Fruit fly (Drosophila melanogaster) whole organism, embryonic: ENCODE data around the gene CG17470.

Source experiments
- Atf-2 ChIP-seq: fragments of 200-800 bp; sonication (Bioruptor generic); optimal IDR thresholded peaks from 2 replicates; lab custom pipeline; 2016; ENCODE audit warnings: missing biosample characterization, missing genetic modification characterization
- Awh ChIP-seq: fragments of 200-800 bp; sonication (Bioruptor generic); IDR thresholded peaks from 2 replicates; pipeline ENCODE4, ENCODE4 v1.3.6; 2022; ENCODE audit warnings: missing biosample characterization, missing genetic modification characterization
- Bdp1 ChIP-seq: fragments of 200-800 bp; sonication (Bioruptor generic); optimal IDR thresholded peaks from 3 replicates; lab custom pipeline; 2016; ENCODE audit warnings: missing biosample characterization, missing genetic modification characterization
- CG10147 ChIP-seq: fragments of 200-800 bp; sonication (Bioruptor generic); optimal IDR thresholded peaks from 2 replicates; lab custom pipeline; 2019; ENCODE audit warnings: missing biosample characterization, mild to moderate bottlenecking, missing genetic modification characterization, moderate library complexity
- CG10366 ChIP-seq: fragments of 200-800 bp; sonication (Bioruptor generic); IDR thresholded peaks from 2 replicates; pipeline ENCODE4 v1.3.6; 2022; ENCODE audit warnings: missing biosample characterization, missing genetic modification characterization
- CG10654 ChIP-seq: fragments of 200-800 bp; sonication (Bioruptor generic); optimal IDR thresholded peaks from 2 replicates; lab custom pipeline; 2016; ENCODE audit warnings: missing biosample characterization, missing genetic modification characterization
- CG10979 ChIP-seq: fragments of 200-800 bp; sonication (Bioruptor generic); optimal IDR thresholded peaks from 2 replicates; lab custom pipeline; 2018; ENCODE audit warnings: missing biosample characterization, mild to moderate bottlenecking, missing genetic modification characterization, moderate library complexity
- CG12104 ChIP-seq: fragments of 200-800 bp; sonication (Bioruptor generic); optimal IDR thresholded peaks from 3 replicates; lab custom pipeline; 2016; ENCODE audit warnings: missing biosample characterization, missing genetic modification characterization
- CG12942 ChIP-seq: fragments of 200-800 bp; sonication (Bioruptor generic); optimal IDR thresholded peaks from 3 replicates; lab custom pipeline; 2016; ENCODE audit warnings: missing biosample characterization, missing genetic modification characterization
- CG13424 ChIP-seq: fragments of 200-800 bp; sonication (Bioruptor generic); optimal IDR thresholded peaks from 2 replicates; lab custom pipeline; 2019; ENCODE audit warnings: missing biosample characterization, mild to moderate bottlenecking, missing genetic modification characterization, moderate library complexity
- CG13775 ChIP-seq: fragments of 200-800 bp; sonication (Bioruptor generic); optimal IDR thresholded peaks from 3 replicates; lab custom pipeline; 2017; ENCODE audit warnings: missing biosample characterization, mild to moderate bottlenecking, missing genetic modification characterization
- CG14441 ChIP-seq: fragments of 200-800 bp; sonication (Bioruptor generic); IDR thresholded peaks from 2 replicates; pipeline ENCODE4 v1.3.6; 2022; ENCODE audit warnings: missing biosample characterization, missing genetic modification characterization
- CG16779 ChIP-seq: fragments of 200-800 bp; sonication (Bioruptor generic); IDR thresholded peaks from 2 replicates; pipeline ENCODE4 v1.3.6; 2022; ENCODE audit warnings: missing biosample characterization, missing genetic modification characterization
- CG17328 ChIP-seq: fragments of 200-800 bp; sonication (Bioruptor generic); IDR thresholded peaks from 2 replicates; pipeline ENCODE4 v1.3.6; 2022; ENCODE audit warnings: missing biosample characterization, missing genetic modification characterization
- CG2116 ChIP-seq: fragments of 200-800 bp; sonication (Bioruptor generic); optimal IDR thresholded peaks from 3 replicates; lab custom pipeline; 2018; ENCODE audit warnings: missing biosample characterization, mild to moderate bottlenecking, missing genetic modification characterization
- CG2712 ChIP-seq: fragments of 200-800 bp; optimal IDR thresholded peaks from 3 replicates; lab custom pipeline; 2019; ENCODE audit warnings: missing biosample characterization, mild to moderate bottlenecking, missing genetic modification characterization, moderate library complexity
- CG32532 ChIP-seq: fragments of 200-800 bp; sonication (Bioruptor generic); IDR thresholded peaks from 2 replicates; pipeline ENCODE4 v1.3.6; 2022; ENCODE audit warnings: missing biosample characterization, missing genetic modification characterization
- CG4360 ChIP-seq: fragments of 200-800 bp; sonication (Bioruptor generic); IDR thresholded peaks from 2 replicates; pipeline ENCODE4 v1.3.6; 2022; ENCODE audit warnings: missing biosample characterization, missing genetic modification characterization
- CG4820 ChIP-seq: fragments of 200-800 bp; sonication (Bioruptor generic); optimal IDR thresholded peaks from 3 replicates; lab custom pipeline; 2016; ENCODE audit warnings: missing biosample characterization, missing genetic modification characterization
- CG6254 ChIP-seq: fragments of 200-800 bp; sonication (Bioruptor generic); optimal IDR thresholded peaks from 3 replicates; lab custom pipeline; 2017; ENCODE audit warnings: mild to moderate bottlenecking, missing biosample characterization, missing genetic modification reagents, missing genetic modification characterization
- CG6791 ChIP-seq: fragments of 200-800 bp; sonication (Bioruptor generic); IDR thresholded peaks from 3 replicates; pipeline ENCODE4 v1.3.6; 2022; ENCODE audit warnings: missing biosample characterization, missing genetic modification characterization; ENCODE audit not compliant: partially characterized antibody
- CG8089 ChIP-seq: fragments of 200-800 bp; sonication (Bioruptor generic); optimal IDR thresholded peaks from 3 replicates; lab custom pipeline; 2016; ENCODE audit warnings: missing biosample characterization, missing genetic modification characterization
- CG9727 ChIP-seq: fragments of 200-800 bp; sonication (Bioruptor generic); optimal IDR thresholded peaks from 3 replicates; lab custom pipeline; 2017; ENCODE audit warnings: missing biosample characterization, mild to moderate bottlenecking, missing genetic modification characterization
- CG9932 ChIP-seq: fragments of 200-800 bp; sonication (Bioruptor generic); IDR thresholded peaks from 2 replicates; pipeline ENCODE4 v1.3.6; 2022; ENCODE audit warnings: missing biosample characterization, missing genetic modification characterization
- Chrac-16 ChIP-seq: fragments of 200-800 bp; sonication (Bioruptor generic); optimal IDR thresholded peaks from 3 replicates; lab custom pipeline; 2016; ENCODE audit warnings: missing biosample characterization, missing genetic modification characterization
- CrebB ChIP-seq: fragments of 200-800 bp; sonication (Bioruptor generic); optimal IDR thresholded peaks from 3 replicates; lab custom pipeline; 2018; ENCODE audit warnings: missing biosample characterization, mild to moderate bottlenecking, missing genetic modification characterization
- Deaf1 ChIP-seq: fragments of 200-800 bp; optimal IDR thresholded peaks from 3 replicates; lab custom pipeline; 2019; ENCODE audit warnings: missing biosample characterization, mild to moderate bottlenecking, missing genetic modification characterization, moderate library complexity
- Dip2 ChIP-seq: fragments of 200-800 bp; sonication (Bioruptor generic); IDR thresholded peaks from 2 replicates; pipeline ENCODE4 v1.3.6; 2022; ENCODE audit warnings: missing biosample characterization, missing genetic modification characterization
- Ets65A ChIP-seq: fragments of 200-800 bp; sonication (Bioruptor generic); peaks from one replicate; lab custom pipeline; 2016; ENCODE audit warnings: missing biosample characterization, missing genetic modification characterization
- Ets97D ChIP-seq: fragments of 200-800 bp; sonication (Bioruptor generic); optimal IDR thresholded peaks from 3 replicates; lab custom pipeline; 2016; ENCODE audit warnings: missing biosample characterization, missing genetic modification characterization
- Fer1 ChIP-seq: fragments of 200-800 bp; sonication (Bioruptor generic); optimal IDR thresholded peaks from 2 replicates; lab custom pipeline; 2017; ENCODE audit warnings: missing biosample characterization, mild to moderate bottlenecking, missing genetic modification characterization
- Gug ChIP-seq: fragments of 200-800 bp; sonication (Bioruptor generic); IDR thresholded peaks from 4 replicates; pipeline ENCODE4 v1.3.6; 2022; ENCODE audit warnings: missing biosample characterization, missing genetic modification characterization
- Hr3 ChIP-seq: fragments of 200-800 bp; sonication (Bioruptor generic); optimal IDR thresholded peaks from 3 replicates; lab custom pipeline; 2016; ENCODE audit warnings: missing biosample characterization, missing genetic modification characterization
- Optix ChIP-seq: fragments of 200-800 bp; sonication (Bioruptor generic); IDR thresholded peaks from 3 replicates; pipeline ENCODE4 v1.3.6; 2022; ENCODE audit warnings: missing biosample characterization, missing genetic modification characterization
- Six4 ChIP-seq: fragments of 200-800 bp; sonication (Bioruptor generic); optimal IDR thresholded peaks from 2 replicates; lab custom pipeline; 2016; ENCODE audit warnings: missing biosample characterization, missing genetic modification characterization
- Ssrp ChIP-seq: fragments of 200-800 bp; sonication (Bioruptor generic); optimal IDR thresholded peaks from 2 replicates; lab custom pipeline; 2018; ENCODE audit warnings: missing biosample characterization, mild to moderate bottlenecking, missing genetic modification characterization, moderate library complexity
- amos ChIP-seq: fragments of 200-800 bp; sonication (Bioruptor generic); IDR thresholded peaks from 2 replicates; pipeline ENCODE4 v1.3.6; 2022; ENCODE audit warnings: missing biosample characterization, missing genetic modification characterization; ENCODE audit not compliant: partially characterized antibody
- da ChIP-seq: fragments of 200-800 bp; sonication (Bioruptor generic); optimal IDR thresholded peaks from 2 replicates; lab custom pipeline; 2016; ENCODE audit warnings: missing biosample characterization, missing genetic modification characterization
- emc ChIP-seq: fragments of 200-800 bp; sonication (Bioruptor generic); optimal IDR thresholded peaks from 2 replicates; lab custom pipeline; 2016; ENCODE audit warnings: missing biosample characterization, missing genetic modification characterization
- fd3F ChIP-seq: fragments of 200-800 bp; sonication (Bioruptor generic); optimal IDR thresholded peaks from 2 replicates; lab custom pipeline; 2018; ENCODE audit warnings: missing biosample characterization, mild to moderate bottlenecking, missing genetic modification characterization, moderate library complexity
- grau ChIP-seq: fragments of 200-800 bp; optimal IDR thresholded peaks from 3 replicates; lab custom pipeline; 2019; ENCODE audit warnings: missing biosample characterization, mild to moderate bottlenecking, missing genetic modification characterization, moderate library complexity
- gro ChIP-seq: fragments of 200-800 bp; sonication (Bioruptor generic); optimal IDR thresholded peaks from 2 replicates; lab custom pipeline; 2016; ENCODE audit warnings: missing biosample characterization, missing genetic modification characterization
- ind ChIP-seq: fragments of 200-800 bp; sonication (Bioruptor generic); optimal IDR thresholded peaks from 3 replicates; lab custom pipeline; 2016; ENCODE audit warnings: missing biosample characterization, missing genetic modification characterization
- knrl ChIP-seq: fragments of 200-800 bp; sonication (Bioruptor generic); IDR thresholded peaks from 3 replicates; pipeline ENCODE4 v1.3.6; 2022; ENCODE audit warnings: missing biosample characterization, missing genetic modification characterization; ENCODE audit not compliant: partially characterized antibody
- nmo ChIP-seq: fragments of 200-800 bp; sonication (Bioruptor generic); optimal IDR thresholded peaks from 2 replicates; lab custom pipeline; 2018; ENCODE audit warnings: missing biosample characterization, mild to moderate bottlenecking, missing genetic modification characterization, moderate library complexity
- pho ChIP-seq: fragments of 200-800 bp; sonication (Bioruptor generic); optimal IDR thresholded peaks from 2 replicates; lab custom pipeline; 2016; ENCODE audit warnings: missing biosample characterization, missing genetic modification characterization
- pum ChIP-seq: fragments of 200-800 bp; sonication (Bioruptor generic); optimal IDR thresholded peaks from 2 replicates; lab custom pipeline; 2016; ENCODE audit warnings: missing biosample characterization, missing genetic modification characterization
- sima ChIP-seq: fragments of 200-800 bp; sonication (Bioruptor generic); optimal IDR thresholded peaks from 2 replicates; lab custom pipeline; 2016; ENCODE audit warnings: missing biosample characterization, missing genetic modification characterization
- sisA ChIP-seq: fragments of 200-800 bp; sonication (Bioruptor generic); IDR thresholded peaks from 2 replicates; pipeline ENCODE4 v1.3.6; 2022; ENCODE audit warnings: missing biosample characterization, missing genetic modification characterization
- tup ChIP-seq: fragments of 200-800 bp; sonication (Bioruptor generic); optimal IDR thresholded peaks from 2 replicates; lab custom pipeline; 2016; ENCODE audit warnings: missing biosample characterization, mild to moderate bottlenecking, missing genetic modification characterization, moderate library complexity
- zfh2 ChIP-seq: fragments of 200-800 bp; sonication (Bioruptor generic); optimal IDR thresholded peaks from 2 replicates; lab custom pipeline; 2016; ENCODE audit warnings: missing biosample characterization, missing genetic modification characterization

Gene CG17470

DNA sequence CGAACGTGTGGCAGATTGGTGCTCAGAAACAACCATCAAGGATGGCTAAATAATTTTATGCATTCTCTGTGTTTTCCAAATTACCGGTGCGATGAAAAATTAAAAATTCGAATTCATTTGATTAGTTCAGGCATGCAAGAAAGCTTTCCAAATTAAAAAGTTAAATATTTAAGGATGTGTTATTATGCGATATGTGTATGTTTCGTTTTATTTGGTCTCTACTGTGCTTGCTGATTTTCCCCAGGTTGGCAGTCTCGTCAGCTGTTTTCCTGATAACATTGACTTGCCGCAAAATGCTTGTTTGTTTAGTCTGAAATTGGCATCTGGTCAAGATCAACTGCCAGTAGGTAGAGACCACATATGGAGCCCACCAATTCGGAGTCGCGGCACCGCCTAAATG lies 6.8 kb upstream of the CG17470 start, which contains the start of gene CG2611 (continued):
- 0 out of 3 replicates have a peak, but pooled peaks have one; percentile 7 for TF ChIP-seq Optix (GFP tag; lab: Robert Waterston, UW)
- peak; percentile 46 for TF ChIP-seq zfh2 (GFP tag; lab: Kevin White, UChicago)
- peak; percentile 47 for TF ChIP-seq Atf-2 (GFP tag; lab: Kevin White, UChicago)
- peak; percentile 30 for TF ChIP-seq CG10979 (tag; lab: Kevin White, UChicago)
- peak; percentile 5 for TF ChIP-seq CG12104 (GFP tag; lab: Kevin White, UChicago)
- TF ChIP-seq fd3F (GFP tag; lab: Kevin White, UChicago), result peak; percentile 15
- TF ChIP-seq gro (GFP tag; lab: Kevin White, UChicago), result no peak
- TF ChIP-seq CG2712 (tag; lab: Kevin White, UChicago), result peak; percentile 57
- peak; percentile 37 for TF ChIP-seq CG13775 (GFP tag; lab: Kevin White, UChicago)
- no peak for TF ChIP-seq Deaf1
- peak; percentile 44 for TF ChIP-seq CG10654
- peak; percentile 35; the same call in 1 of the 2 replicates for TF ChIP-seq Awh (GFP tag; lab: Robert Waterston, UW)
- peak; percentile 60 for TF ChIP-seq Chrac-16
- TF ChIP-seq CG12942 (GFP tag; lab: Kevin White, UChicago), result peak; percentile 50
- TF ChIP-seq CG6254 (GFP tag; lab: Kevin White, UChicago), result no peak
- TF ChIP-seq sisA (GFP tag; lab: Robert Waterston, UW), result peak; percentile 52
- TF ChIP-seq nmo (GFP tag; lab: Kevin White, UChicago), result peak; percentile 55
- TF ChIP-seq Ssrp (tag; lab: Kevin White, UChicago), result peak; percentile 42
- TF ChIP-seq CG17328 (GFP tag; lab: Robert Waterston, UW), result peak; percentile 52
- peak; percentile 67 for TF ChIP-seq CG14441 (GFP tag; lab: Robert Waterston, UW)
- TF ChIP-seq Bdp1 (GFP tag; lab: Kevin White, UChicago), result peak; percentile 45
- TF ChIP-seq Six4 (GFP tag; lab: Kevin White, UChicago), result peak; percentile 28
- peak; percentile 20 for TF ChIP-seq pho
- peak; percentile 32 for TF ChIP-seq CG10147 (GFP tag; lab: Kevin White, UChicago)
- TF ChIP-seq CG32532 (GFP tag; lab: Robert Waterston, UW), result peak; percentile 60
- TF ChIP-seq CG9727 (GFP tag; lab: Kevin White, UChicago), result peak; percentile 8
- TF ChIP-seq CG10366 (GFP tag; lab: Robert Waterston, UW), result peak; percentile 50; the same call in 1 of the 2 replicates
- TF ChIP-seq Gug, result peak; percentile 45; the same call in 1 of the 4 replicates
- peak; percentile 19 for TF ChIP-seq CG2116 (GFP tag; lab: Kevin White, UChicago)
- TF ChIP-seq tup, result peak; percentile 19
- no peak for TF ChIP-seq CG16779 (GFP tag; lab: Robert Waterston, UW)
- peak; percentile 38 for TF ChIP-seq Fer1 (GFP tag; lab: Kevin White, UChicago)
- TF ChIP-seq CG13424, result peak; percentile 44
- peak; percentile 9 for TF ChIP-seq CrebB
- peak; percentile 37 for TF ChIP-seq CG4820 (GFP tag; lab: Kevin White, UChicago)
- TF ChIP-seq CG4360 (GFP tag; lab: Robert Waterston, UW), result 0 out of 2 replicates have a peak, but pooled peaks have one; percentile 9
- no peak for TF ChIP-seq emc (GFP tag; lab: Kevin White, UChicago)
- TF ChIP-seq amos (GFP tag; lab: Robert Waterston, UW), result 0 out of 2 replicates have a peak, but pooled peaks have one; percentile 22
- TF ChIP-seq knrl (GFP tag; lab: Robert Waterston, UW), result 0 out of 3 replicates have a peak, but pooled peaks have one; percentile 34
- TF ChIP-seq sima (GFP tag; lab: Kevin White, UChicago), result no peak
- peak; percentile 49 for TF ChIP-seq ind
- no peak for TF ChIP-seq CG6791 (GFP tag; lab: Robert Waterston, UW)
- TF ChIP-seq Dip2 (GFP tag; lab: Robert Waterston, UW), result no peak
- peak; percentile 37 for TF ChIP-seq Hr3 (GFP tag; lab: Kevin White, UChicago)
- peak; percentile 98 for TF ChIP-seq grau (tag; lab: Kevin White, UChicago)
- TF ChIP-seq CG8089 (GFP tag; lab: Kevin White, UChicago), result peak; percentile 2
- peak; percentile 73 for TF ChIP-seq CG9932 (GFP tag; lab: Robert Waterston, UW)
- TF ChIP-seq Ets65A, result peak; percentile 94
- TF ChIP-seq da (GFP tag; lab: Kevin White, UChicago), result peak; percentile 7
- peak; percentile 50 for TF ChIP-seq pum (GFP tag; lab: Kevin White, UChicago)
- peak; percentile 23 for TF ChIP-seq Ets97D
